Worm (Caenorhabditis elegans) whole organism, late embryonic: Measurements from ENCODE around the gene syd-9.

Experiments used
- F13H6.1 ChIP-seq: sonication (generic microtip); optimal IDR thresholded peaks from 2 replicates; lab custom pipeline; 2016; ENCODE audit warnings: missing genetic modification characterization, missing compliant biosample characterization
- K02D7.2 ChIP-seq: sonication (generic microtip); optimal IDR thresholded peaks from 2 replicates; lab custom pipeline; 2017; ENCODE audit warnings: mild to moderate bottlenecking, missing genetic modification characterization, missing compliant biosample characterization
- T23F11.4 ChIP-seq: fragments of 200-800 bp; sonication (Bioruptor generic); optimal IDR thresholded peaks from 2 replicates; lab custom pipeline; 2018; ENCODE audit warnings: mild to moderate bottlenecking, missing genetic modification characterization, missing compliant biosample characterization
- Y22D7AL.16 ChIP-seq: sonication (generic microtip); optimal IDR thresholded peaks from 2 replicates; lab custom pipeline; 2016; ENCODE audit warnings: missing genetic modification characterization, missing compliant biosample characterization
- ahr-1 ChIP-seq: sonication (generic microtip); optimal IDR thresholded peaks from 2 replicates; lab custom pipeline; 2016; ENCODE audit warnings: missing genetic modification characterization, missing compliant biosample characterization
- ceh-19 ChIP-seq: fragments of 200-800 bp; sonication (Bioruptor generic); optimal IDR thresholded peaks from 2 replicates; lab custom pipeline; 2018; ENCODE audit warnings: mild to moderate bottlenecking, missing genetic modification characterization, missing compliant biosample characterization
- ceh-2 ChIP-seq: sonication (generic microtip); optimal IDR thresholded peaks from 2 replicates; lab custom pipeline; 2016; ENCODE audit warnings: missing genotype, missing genetic modification characterization, missing compliant biosample characterization
- ceh-22 ChIP-seq: sonication (generic microtip); optimal IDR thresholded peaks from 2 replicates; lab custom pipeline; 2017; ENCODE audit warnings: missing biosample characterization, missing genetic modification characterization
- ceh-24 ChIP-seq: sonication (generic microtip); optimal IDR thresholded peaks from 2 replicates; lab custom pipeline; 2016; ENCODE audit warnings: mild to moderate bottlenecking, missing genetic modification characterization, missing compliant biosample characterization
- ceh-31 ChIP-seq: sonication (generic microtip); optimal IDR thresholded peaks from 2 replicates; lab custom pipeline; 2016; ENCODE audit warnings: missing genetic modification characterization, missing compliant biosample characterization
- ceh-34 ChIP-seq: sonication (generic microtip); optimal IDR thresholded peaks from 2 replicates; lab custom pipeline; 2016; ENCODE audit warnings: mild to moderate bottlenecking, missing genetic modification characterization, missing compliant biosample characterization
- ceh-45 ChIP-seq: fragments of 200-800 bp; sonication (Bioruptor generic); IDR thresholded peaks from 2 replicates; pipeline ENCODE4 v1.3.6; 2022; ENCODE audit warnings: missing genetic modification reagents, missing genetic modification characterization, missing compliant biosample characterization
- dmd-4 ChIP-seq: sonication (generic microtip); optimal IDR thresholded peaks from 2 replicates; lab custom pipeline; 2016; ENCODE audit warnings: borderline replicate concordance, missing genetic modification characterization, missing compliant biosample characterization
- dve-1 ChIP-seq: sonication (generic microtip); optimal IDR thresholded peaks from 2 replicates; lab custom pipeline; 2017; ENCODE audit warnings: antibody characterized with exemption, mild to moderate bottlenecking, missing genetic modification characterization, missing compliant biosample characterization
- ets-4 ChIP-seq: sonication (generic microtip); optimal IDR thresholded peaks from 2 replicates; lab custom pipeline; 2016; ENCODE audit warnings: missing genetic modification characterization, missing compliant biosample characterization
- eyg-1 ChIP-seq: sonication (generic microtip); optimal IDR thresholded peaks from 2 replicates; lab custom pipeline; 2016; ENCODE audit warnings: missing genotype, missing genetic modification characterization, missing compliant biosample characterization
- gmeb-2 ChIP-seq: sonication (generic microtip); optimal IDR thresholded peaks from 2 replicates; lab custom pipeline; 2016; ENCODE audit warnings: missing genetic modification characterization, inconsistent platforms, missing compliant biosample characterization
- hlh-15 ChIP-seq: sonication (generic microtip); optimal IDR thresholded peaks from 2 replicates; lab custom pipeline; 2016; ENCODE audit warnings: missing genetic modification characterization, missing compliant biosample characterization
- hlh-6 ChIP-seq: sonication (generic microtip); optimal IDR thresholded peaks from 2 replicates; lab custom pipeline; 2016; ENCODE audit warnings: missing genotype, missing genetic modification characterization, missing compliant biosample characterization
- hlh-8 ChIP-seq: sonication (generic microtip); optimal IDR thresholded peaks from 2 replicates; lab custom pipeline; 2016; ENCODE audit warnings: missing genotype, missing genetic modification characterization, missing compliant biosample characterization
- madf-2 ChIP-seq: sonication (generic microtip); optimal IDR thresholded peaks from 2 replicates; lab custom pipeline; 2017; ENCODE audit warnings: missing genetic modification characterization, missing compliant biosample characterization
- mec-3 ChIP-seq: sonication (generic microtip); optimal IDR thresholded peaks from 2 replicates; lab custom pipeline; 2016; ENCODE audit warnings: borderline replicate concordance, missing genetic modification characterization, missing compliant biosample characterization
- nfya-1 ChIP-seq: sonication (generic microtip); optimal IDR thresholded peaks from 2 replicates; lab custom pipeline; 2017; ENCODE audit warnings: missing genetic modification characterization, mild to moderate bottlenecking, missing compliant biosample characterization, antibody characterized with exemption, moderate library complexity
- odd-2 ChIP-seq: sonication (generic microtip); optimal IDR thresholded peaks from 2 replicates; lab custom pipeline; 2017; ENCODE audit warnings: antibody characterized with exemption, mild to moderate bottlenecking, missing genetic modification characterization, missing compliant biosample characterization
- pax-1 ChIP-seq: fragments of 150-350 bp; optimal IDR thresholded peaks from 2 replicates; lab custom pipeline; 2014; ENCODE audit warnings: missing biosample characterization, missing genetic modification characterization
- pha-4 ChIP-seq: fragments of 150-350 bp; optimal IDR thresholded peaks from 2 replicates; lab custom pipeline; 2018; ENCODE audit warnings: missing biosample characterization, missing genetic modification reagents, missing genetic modification characterization
- pros-1 ChIP-seq: fragments of 150-350 bp; optimal IDR thresholded peaks from 2 replicates; lab custom pipeline; 2014; ENCODE audit warnings: missing biosample characterization, missing genetic modification reagents, missing genetic modification characterization
- ref-2 ChIP-seq: sonication (generic microtip); optimal IDR thresholded peaks from 2 replicates; lab custom pipeline; 2016; ENCODE audit warnings: missing genetic modification characterization, missing compliant biosample characterization
- rnt-1 ChIP-seq: sonication (generic microtip); optimal IDR thresholded peaks from 2 replicates; lab custom pipeline; 2016; ENCODE audit warnings: missing genetic modification characterization, missing compliant biosample characterization
- sdc-2 ChIP-seq: sonication (generic microtip); optimal IDR thresholded peaks from 2 replicates; lab custom pipeline; 2016; ENCODE audit warnings: missing genotype, missing genetic modification characterization, missing compliant biosample characterization
- syd-9 ChIP-seq: sonication (generic microtip); optimal IDR thresholded peaks from 2 replicates; lab custom pipeline; 2016; ENCODE audit warnings: mild to moderate bottlenecking, missing genetic modification characterization, moderate library complexity, missing compliant biosample characterization
- tbx-2 ChIP-seq: sonication (generic microtip); optimal IDR thresholded peaks from 2 replicates; lab custom pipeline; 2016; ENCODE audit warnings: missing genetic modification characterization, missing compliant biosample characterization
- ttx-3 ChIP-seq: sonication (generic microtip); optimal IDR thresholded peaks from 2 replicates; lab custom pipeline; 2016; ENCODE audit warnings: missing genetic modification reagents, missing genetic modification characterization, missing compliant biosample characterization
- unc-3 ChIP-seq, 2 experiments: fragments of 200-800 bp in 1 of 2; sonication (Bioruptor generic) in 1 of 2; sonication (generic microtip) in 1 of 2; conservative IDR thresholded peaks in 1 of 2; optimal IDR thresholded peaks in 1 of 2; 2 replicates each; pipeline versions ENCODE4 v1.3.6 to Lab custom; 2016 to 2022; ENCODE audit warnings: missing compliant biosample characterization in 2 of 2, missing genetic modification characterization in 2 of 2, missing genetic modification reagents in 1 of 2
- unc-42 ChIP-seq: sonication (generic microtip); optimal IDR thresholded peaks from 2 replicates; lab custom pipeline; 2016; ENCODE audit warnings: missing genotype, missing genetic modification characterization, missing compliant biosample characterization
- unc-55 ChIP-seq: sonication (generic microtip); optimal IDR thresholded peaks from 2 replicates; lab custom pipeline; 2017; ENCODE audit warnings: missing biosample characterization, missing genetic modification reagents, missing genetic modification characterization

syd-9 gene

DNA sequence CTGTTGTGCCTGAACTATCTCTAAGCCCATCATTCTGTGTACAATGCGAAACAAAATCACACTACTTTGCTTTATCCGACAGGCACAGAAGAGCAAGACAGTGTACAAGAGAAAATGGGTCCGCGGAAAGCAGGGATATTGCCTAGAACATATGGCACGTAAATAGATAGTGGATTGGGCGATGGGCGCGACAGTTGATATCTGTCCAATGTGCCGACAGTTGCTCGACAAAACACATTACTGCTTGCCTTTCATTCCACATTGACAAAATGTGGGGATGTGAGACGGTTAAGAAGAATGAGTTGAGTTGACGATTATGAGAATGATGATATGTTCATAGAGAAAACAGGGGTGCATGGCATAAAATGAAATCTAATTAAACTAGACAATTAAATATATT, 7.1 kb downstream of the syd-9 start:
- TF ChIP-seq ceh-24 (tag; lab: Kevin White, UChicago): no peak
- TF ChIP-seq K02D7.2 (tag; lab: Kevin White, UChicago): no peak
- peak; percentile 17 for TF ChIP-seq unc-55 (GFP tag; lab: Kevin White, UChicago)
- no peak for TF ChIP-seq gmeb-2 (tag; lab: Kevin White, UChicago)
- TF ChIP-seq hlh-15: no peak
- TF ChIP-seq dmd-4 (tag; lab: Kevin White, UChicago): no peak
- no peak for TF ChIP-seq Y22D7AL.16 (tag; lab: Kevin White, UChicago)
- TF ChIP-seq sdc-2 (tag; lab: Kevin White, UChicago): no peak
- no peak for TF ChIP-seq pax-1 (tag; lab: Kevin White, UChicago)
- TF ChIP-seq unc-3 (GFP tag; conservative IDR thresholded peaks at IDR 0.05; lab: Robert Waterston, UW): 0 out of 2 replicates have a peak, but pooled peaks have one; percentile 0
- TF ChIP-seq unc-3 (tag; optimal IDR thresholded peaks at IDR 0.05; lab: Kevin White, UChicago): no peak
- TF ChIP-seq ttx-3 (tag; lab: Kevin White, UChicago): no peak

DNA sequence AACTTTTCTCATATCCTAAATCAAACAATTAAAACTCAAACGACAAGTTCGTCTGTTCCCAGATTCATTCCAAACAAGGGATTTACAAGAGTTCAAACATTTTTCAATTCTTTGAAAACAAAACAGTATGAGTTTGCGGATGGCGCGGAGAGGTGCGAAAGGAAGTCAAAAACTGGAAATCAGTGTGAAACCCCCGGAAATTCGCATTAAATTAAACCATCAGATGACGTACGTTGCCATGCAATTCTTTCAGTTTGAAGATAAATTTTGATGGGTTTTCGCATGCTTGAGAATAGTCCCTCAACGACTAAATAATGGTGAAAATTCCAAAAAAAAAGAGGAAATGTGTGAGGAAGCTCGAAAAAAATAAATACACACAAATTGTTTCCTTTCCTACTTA, 11.5 kb downstream of the syd-9 start:
- TF ChIP-seq ceh-45 (GFP tag; lab: Robert Waterston, UW) (no peak), ahr-1 (tag; lab: Kevin White, UChicago) (no peak), ets-4 (tag; lab: Kevin White, UChicago) (no peak), odd-2 (no peak), ceh-34 (tag; lab: Kevin White, UChicago) (no peak), hlh-8 (no peak), hlh-15 (no peak), eyg-1 (tag; lab: Kevin White, UChicago) (no peak), pax-1 (tag; lab: Kevin White, UChicago) (no peak), pros-1 (tag; lab: Kevin White, UChicago) (no peak)
- TF ChIP-seq, all 69 proteins: peak for 0

- TF ChIP-seq mec-3 (tag; lab: Kevin White, UChicago): no peak
- TF ChIP-seq pha-4: no peak
- TF ChIP-seq ceh-19 (GFP tag; lab: Kevin White, UChicago): no peak
- no peak for TF ChIP-seq gmeb-2 (tag; lab: Kevin White, UChicago)
- TF ChIP-seq rnt-1 (tag; lab: Kevin White, UChicago): no peak
- no peak for TF ChIP-seq pax-1 (tag; lab: Kevin White, UChicago)
- TF ChIP-seq ets-4 (tag; lab: Kevin White, UChicago): no peak
- TF ChIP-seq F13H6.1: no peak
- no peak for TF ChIP-seq ceh-2 (tag; lab: Kevin White, UChicago)
- TF ChIP-seq madf-2 (tag; lab: Kevin White, UChicago): no peak
- TF ChIP-seq hlh-8: no peak
These were observed 12.4 kb downstream of the syd-9 start for ce11 chrX:7230321-7230720.

DNA sequence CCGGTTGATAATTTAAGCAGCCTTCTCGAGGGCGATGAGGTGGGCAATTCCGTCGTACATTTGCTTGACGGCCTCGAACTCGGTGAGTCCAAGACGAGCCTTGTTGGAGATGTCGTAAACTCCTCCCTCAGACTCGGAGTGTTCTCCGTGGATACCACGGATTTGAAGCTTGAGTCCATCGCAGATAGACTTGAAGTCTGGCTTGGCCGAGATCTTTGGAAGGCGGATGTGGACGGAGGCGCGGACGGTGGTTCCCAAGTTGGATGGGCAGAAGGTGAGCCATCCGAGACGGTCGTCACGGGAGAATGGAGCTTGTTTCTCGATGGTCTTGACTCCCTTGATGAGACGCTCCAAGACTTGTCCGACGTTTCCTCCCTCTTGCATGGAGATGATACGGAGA, 13.0 kb downstream of the syd-9 start:
- TF ChIP-seq Y22D7AL.16 (tag; lab: Kevin White, UChicago) (no peak), ceh-34 (tag; lab: Kevin White, UChicago) (no peak), ceh-22 (tag; lab: Kevin White, UChicago) (no peak)

DNA sequence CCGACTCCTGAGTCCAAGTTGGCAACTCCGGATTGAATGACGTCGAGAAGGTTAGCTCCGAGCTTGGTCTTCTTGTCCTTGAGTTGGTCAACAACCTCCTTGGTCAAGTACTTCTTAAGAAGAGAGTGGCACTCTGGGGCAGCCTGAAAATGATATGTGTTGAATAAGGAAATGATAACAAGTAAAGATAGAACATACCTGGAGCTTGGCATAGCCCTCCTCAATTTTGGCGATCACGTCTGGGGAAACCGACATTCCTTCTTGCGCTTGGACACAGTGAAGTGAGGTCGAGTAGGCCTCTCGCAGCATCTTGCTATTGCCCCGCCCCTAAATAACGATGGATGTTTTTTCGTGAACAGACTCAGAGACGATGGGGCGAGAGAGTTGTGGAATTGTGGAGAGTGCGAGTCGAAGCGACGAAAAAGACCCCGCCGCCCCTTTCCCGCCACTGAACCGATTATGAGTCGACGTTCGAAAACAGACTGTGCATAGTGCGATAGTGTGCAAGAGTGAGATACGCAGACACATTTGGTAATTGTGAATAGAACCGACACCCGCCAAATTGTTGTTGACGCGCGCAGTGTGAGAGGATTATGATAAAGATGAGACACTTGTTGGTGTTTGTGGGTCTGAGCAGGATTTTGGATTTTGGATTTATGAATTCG, 14.4 kb downstream of the syd-9 start:
- TF ChIP-seq syd-9 (tag; lab: Kevin White, UChicago): peak; percentile 74
- peak; percentile 45 for TF ChIP-seq ref-2 (tag; lab: Kevin White, UChicago)
- peak; percentile 50 for TF ChIP-seq unc-42 (tag; lab: Kevin White, UChicago)
- peak; percentile 40 for TF ChIP-seq tbx-2 (tag; lab: Kevin White, UChicago)
- TF ChIP-seq ceh-34 (tag; lab: Kevin White, UChicago): peak; percentile 2
- TF ChIP-seq hlh-6 (tag; lab: Kevin White, UChicago): no peak
- peak; percentile 4 for TF ChIP-seq unc-55 (GFP tag; lab: Kevin White, UChicago)
- no peak for TF ChIP-seq dve-1
- TF ChIP-seq eyg-1 (tag; lab: Kevin White, UChicago): peak; percentile 28
- no peak for TF ChIP-seq madf-2 (tag; lab: Kevin White, UChicago)
- peak; percentile 29 for TF ChIP-seq nfya-1 (tag; lab: Kevin White, UChicago)
- no peak for TF ChIP-seq T23F11.4 (GFP tag; lab: Kevin White, UChicago)
- TF ChIP-seq ceh-31 (tag; lab: Kevin White, UChicago): peak; percentile 50
